Fruit fly (Drosophila melanogaster): ENCODE data around the gene D2hgdh.
A peak's percentile ranks its signal among the peaks of the same experiment; 100 is the strongest.

Gene D2hgdh

dm6 chrX:2123965-2124688 lies 17.2 kb upstream of the D2hgdh start (continued):
- TF ChIP-seq CG7357 (GFP tag; IDR thresholded peaks at IDR 0.05): peak; percentile 90
- peak; percentile 10 for TF ChIP-seq gro (GFP tag; optimal IDR thresholded peaks at IDR 0.05)
- peak; percentile 90 for TF ChIP-seq ranshi (GFP tag; IDR thresholded peaks at IDR 0.05)
- TF ChIP-seq zfh1 (GFP tag; IDR thresholded peaks at IDR 0.05): peak; percentile 92
- peak; percentile 98 for TF ChIP-seq NfI (GFP tag; optimal IDR thresholded peaks at IDR 0.05)
- peak; percentile 97 for TF ChIP-seq zen (tag; optimal IDR thresholded peaks at IDR 0.05)
- TF ChIP-seq CG12071 (GFP tag; optimal IDR thresholded peaks at IDR 0.05): peak; percentile 83
- peak; percentile 98 for TF ChIP-seq CG11504 (tag; optimal IDR thresholded peaks at IDR 0.05)
- peak; percentile 96 for TF ChIP-seq CG11695 (GFP tag; IDR thresholded peaks at IDR 0.05)
- TF ChIP-seq Nf-YC (tag; optimal IDR thresholded peaks at IDR 0.05): peak; percentile 89
- TF ChIP-seq abd-A (tag; optimal IDR thresholded peaks at IDR 0.05): peak; percentile 85
- peak; percentile 98 for TF ChIP-seq CG1233 (GFP tag; optimal IDR thresholded peaks at IDR 0.05)
- no peak for TF ChIP-seq CG34376 (GFP tag; optimal IDR thresholded peaks at IDR 0.05)
- no peak for TF ChIP-seq ash1 (GFP tag; optimal IDR thresholded peaks at IDR 0.05)
- peak in 1 of 2 experiments; percentile 95 for TF ChIP-seq Eip74EF (GFP tag; optimal IDR thresholded peaks at IDR 0.05)
- peak; percentile 96 for TF ChIP-seq cwo (GFP tag; optimal IDR thresholded peaks at IDR 0.05)
- TF ChIP-seq CG4424 (GFP tag; optimal IDR thresholded peaks at IDR 0.05): peak; percentile 97
- peak; percentile 81 for TF ChIP-seq CG5953 (GFP tag; IDR thresholded peaks at IDR 0.05)
- TF ChIP-seq Sox100B (GFP tag; optimal IDR thresholded peaks at IDR 0.05): peak; percentile 100
- no peak for TF ChIP-seq pzg (GFP tag; optimal IDR thresholded peaks at IDR 0.05)
- peak; percentile 73 for TF ChIP-seq E2f2 (GFP tag; IDR thresholded peaks at IDR 0.05)
- TF ChIP-seq otp (GFP tag; IDR thresholded peaks at IDR 0.05): peak; percentile 81; the same call in 2 of the 3 replicates
- peak; percentile 74 for TF ChIP-seq peb (GFP tag; IDR thresholded peaks at IDR 0.05)
- peak; percentile 100 for TF ChIP-seq CG31441 (GFP tag; IDR thresholded peaks at IDR 0.05)
- peak; percentile 93 for TF ChIP-seq CG8359 (GFP tag; optimal IDR thresholded peaks at IDR 0.05; ENCODE audit: borderline replicate concordance)
- peak; percentile 98 for TF ChIP-seq gcm (GFP tag; optimal IDR thresholded peaks at IDR 0.05)
- TF ChIP-seq da (GFP tag; optimal IDR thresholded peaks at IDR 0.05): no peak
- TF ChIP-seq sob (GFP tag; IDR thresholded peaks at IDR 0.05): peak; percentile 89
- peak; percentile 89 for TF ChIP-seq schlank (tag; optimal IDR thresholded peaks at IDR 0.05)
- TF ChIP-seq CG14050 (GFP tag; IDR thresholded peaks at IDR 0.05): peak; percentile 85
- TF ChIP-seq zfh2 (GFP tag; optimal IDR thresholded peaks at IDR 0.05): peak; percentile 86
- 0 out of 2 replicates have a peak, but pooled peaks have one; percentile 25 for TF ChIP-seq cas (GFP tag; IDR thresholded peaks at IDR 0.05)
- TF ChIP-seq CG13775 (GFP tag; optimal IDR thresholded peaks at IDR 0.05): peak; percentile 99
- TF ChIP-seq lov (optimal IDR thresholded peaks at IDR 0.05): no peak
- peak; percentile 75; the same call in 1 of the 3 replicates for TF ChIP-seq lov (GFP tag; IDR thresholded peaks at IDR 0.05)
- peak; percentile 94 for TF ChIP-seq CG4282 (GFP tag; optimal IDR thresholded peaks at IDR 0.05)
- TF ChIP-seq dati (GFP tag; IDR thresholded peaks at IDR 0.05): peak; percentile 60
- peak; percentile 87 for TF ChIP-seq B-H1 (GFP tag; IDR thresholded peaks at IDR 0.05)
- peak; percentile 98 for TF ChIP-seq CG14710 (tag; optimal IDR thresholded peaks at IDR 0.05)
- TF ChIP-seq HLH3B (GFP tag; IDR thresholded peaks at IDR 0.05): peak; percentile 86
- peak; percentile 85 for TF ChIP-seq CG6272 (GFP tag; IDR thresholded peaks at IDR 0.05)
- peak; percentile 100 for TF ChIP-seq CG17361 (GFP tag; IDR thresholded peaks at IDR 0.05)
- TF ChIP-seq croc (GFP tag; conservative IDR thresholded peaks at IDR 0.05): peak; percentile 94
- TF ChIP-seq dm (GFP tag; optimal IDR thresholded peaks at IDR 0.05): peak; percentile 16
- TF ChIP-seq Gug (GFP tag; IDR thresholded peaks at IDR 0.05): peak; percentile 94
- TF ChIP-seq ewg (GFP tag; optimal IDR thresholded peaks at IDR 0.05): peak; percentile 94
- TF ChIP-seq Mrtf (GFP tag; IDR thresholded peaks at IDR 0.05): peak; percentile 86
- peak; percentile 88 for TF ChIP-seq twi (tag; optimal IDR thresholded peaks at IDR 0.05)
- peak; percentile 98 for TF ChIP-seq phol (tag; optimal IDR thresholded peaks at IDR 0.05)
- peak; percentile 94 for TF ChIP-seq CG4820 (GFP tag; optimal IDR thresholded peaks at IDR 0.05)
